Fruit fly (Drosophila melanogaster) whole organism, embryonic: ENCODE data around the gene CG4757.
A peak's percentile ranks its signal among the peaks of the same experiment; 100 is the strongest.

Experiments
- CG10147 ChIP-seq: fragments of 200-800 bp; sonication (Bioruptor generic); optimal IDR thresholded peaks from 2 replicates; lab custom pipeline; 2019; ENCODE audit warnings: missing biosample characterization, mild to moderate bottlenecking, missing genetic modification characterization, moderate library complexity
- CG10979 ChIP-seq: fragments of 200-800 bp; sonication (Bioruptor generic); optimal IDR thresholded peaks from 2 replicates; lab custom pipeline; 2018; ENCODE audit warnings: missing biosample characterization, mild to moderate bottlenecking, missing genetic modification characterization, moderate library complexity
- CG11723 ChIP-seq: fragments of 200-800 bp; sonication (Bioruptor generic); optimal IDR thresholded peaks from 2 replicates; lab custom pipeline; 2017; ENCODE audit warnings: missing biosample characterization, mild to moderate bottlenecking, missing genetic modification characterization
- CG12219 ChIP-seq: fragments of 200-800 bp; sonication (Bioruptor generic); optimal IDR thresholded peaks from 3 replicates; lab custom pipeline; 2018; ENCODE audit warnings: missing biosample characterization, mild to moderate bottlenecking, missing genetic modification characterization
- CG12942 ChIP-seq: fragments of 200-800 bp; sonication (Bioruptor generic); optimal IDR thresholded peaks from 3 replicates; lab custom pipeline; 2016; ENCODE audit warnings: missing biosample characterization, missing genetic modification characterization
- CG13123 ChIP-seq: fragments of 200-800 bp; sonication (Bioruptor generic); optimal IDR thresholded peaks from 2 replicates; lab custom pipeline; 2016; ENCODE audit warnings: missing biosample characterization, missing genetic modification characterization
- CG15011 ChIP-seq: fragments of 200-800 bp; sonication (Bioruptor generic); optimal IDR thresholded peaks from 3 replicates; lab custom pipeline; 2018; ENCODE audit warnings: missing biosample characterization, mild to moderate bottlenecking, missing genetic modification characterization
- CG1602 ChIP-seq: fragments of 200-800 bp; sonication (Bioruptor generic); optimal IDR thresholded peaks from 3 replicates; lab custom pipeline; 2016; ENCODE audit warnings: missing biosample characterization, missing genetic modification characterization
- CG17612 ChIP-seq: fragments of 200-800 bp; sonication (Bioruptor generic); IDR thresholded peaks from 2 replicates; pipeline ENCODE4 v1.3.6; 2022; ENCODE audit warnings: missing biosample characterization, missing genetic modification characterization
- CG17829 ChIP-seq: fragments of 200-800 bp; optimal IDR thresholded peaks from 2 replicates; lab custom pipeline; 2019; ENCODE audit warnings: missing biosample characterization, mild to moderate bottlenecking, missing genetic modification characterization, moderate library complexity
- CG3281 ChIP-seq: fragments of 200-800 bp; sonication (Bioruptor generic); optimal IDR thresholded peaks from 3 replicates; lab custom pipeline; 2017; ENCODE audit warnings: missing biosample characterization, mild to moderate bottlenecking, missing genetic modification characterization
- CG34376 ChIP-seq: fragments of 200-800 bp; sonication (Bioruptor generic); optimal IDR thresholded peaks from 2 replicates; lab custom pipeline; 2018; ENCODE audit warnings: missing biosample characterization, mild to moderate bottlenecking, missing genetic modification characterization
- CG3726 ChIP-seq: fragments of 200-800 bp; sonication (Bioruptor generic); IDR thresholded peaks from 3 replicates; pipeline ENCODE4, ENCODE4 v1.3.6; 2022; ENCODE audit warnings: missing biosample characterization, missing genetic modification characterization
- CG6765 ChIP-seq: fragments of 200-800 bp; sonication (Bioruptor generic); optimal IDR thresholded peaks from 3 replicates; lab custom pipeline; 2017; ENCODE audit warnings: missing biosample characterization, mild to moderate bottlenecking, missing genetic modification characterization
- CG8089 ChIP-seq: fragments of 200-800 bp; sonication (Bioruptor generic); optimal IDR thresholded peaks from 3 replicates; lab custom pipeline; 2016; ENCODE audit warnings: missing biosample characterization, missing genetic modification characterization
- CG8290 ChIP-seq, 3 experiments: fragments of 200-800 bp; sonication (Bioruptor generic); optimal IDR thresholded peaks; 2 replicates each; lab custom pipeline; 2016 to 2019; ENCODE audit warnings: missing biosample characterization in 3 of 3, missing genetic modification characterization in 3 of 3, mild to moderate bottlenecking in 2 of 3, moderate library complexity in 1 of 3
- CG9727 ChIP-seq: fragments of 200-800 bp; sonication (Bioruptor generic); optimal IDR thresholded peaks from 3 replicates; lab custom pipeline; 2017; ENCODE audit warnings: missing biosample characterization, mild to moderate bottlenecking, missing genetic modification characterization
- CG9817 ChIP-seq: fragments of 200-800 bp; sonication (Bioruptor generic); optimal IDR thresholded peaks from 2 replicates; lab custom pipeline; 2018; ENCODE audit warnings: missing biosample characterization, mild to moderate bottlenecking, missing genetic modification characterization, moderate library complexity
- Dek ChIP-seq: fragments of 200-800 bp; sonication (Bioruptor generic); optimal IDR thresholded peaks from 3 replicates; lab custom pipeline; 2019; ENCODE audit warnings: missing biosample characterization, mild to moderate bottlenecking, missing genetic modification characterization, moderate library complexity
- Drgx ChIP-seq: fragments of 200-800 bp; sonication (Bioruptor generic); IDR thresholded peaks from 2 replicates; pipeline ENCODE4 v1.3.6; 2022; ENCODE audit warnings: missing biosample characterization, missing genetic modification characterization
- Ets65A ChIP-seq: fragments of 200-800 bp; sonication (Bioruptor generic); peaks from one replicate; lab custom pipeline; 2016; ENCODE audit warnings: missing biosample characterization, missing genetic modification characterization
- H2.0 ChIP-seq: fragments of 200-800 bp; sonication (Bioruptor generic); IDR thresholded peaks from 2 replicates; pipeline ENCODE4 v1.3.6; 2022; ENCODE audit warnings: missing biosample characterization, missing genetic modification characterization
- Hr3 ChIP-seq: fragments of 200-800 bp; sonication (Bioruptor generic); optimal IDR thresholded peaks from 3 replicates; lab custom pipeline; 2016; ENCODE audit warnings: missing biosample characterization, missing genetic modification characterization
- Med ChIP-seq: fragments of 200-800 bp; sonication (Bioruptor generic); peaks from one replicate; lab custom pipeline; 2016; ENCODE audit warnings: missing biosample characterization, missing genetic modification characterization, mild to moderate bottlenecking, inconsistent platforms, moderate library complexity
- Meics ChIP-seq: fragments of 200-800 bp; sonication (Bioruptor generic); optimal IDR thresholded peaks from 2 replicates; lab custom pipeline; 2017; ENCODE audit warnings: missing biosample characterization, mild to moderate bottlenecking, missing genetic modification characterization
- Myb ChIP-seq: fragments of 200-800 bp; sonication (Bioruptor generic); optimal IDR thresholded peaks from 2 replicates; lab custom pipeline; 2016; ENCODE audit warnings: missing biosample characterization, missing genetic modification characterization
- Oaz ChIP-seq: fragments of 200-800 bp; sonication (Bioruptor generic); IDR thresholded peaks from 2 replicates; pipeline ENCODE4 v1.3.6; 2022; ENCODE audit warnings: missing biosample characterization, missing genetic modification characterization
- Side ChIP-seq: fragments of 200-800 bp; sonication (Bioruptor generic); optimal IDR thresholded peaks from 2 replicates; lab custom pipeline; 2016; ENCODE audit warnings: missing biosample characterization, missing genetic modification characterization
- Sry-β ChIP-seq: fragments of 200-800 bp; sonication (Bioruptor generic); optimal IDR thresholded peaks from 2 replicates; lab custom pipeline; 2018; ENCODE audit warnings: missing biosample characterization, mild to moderate bottlenecking, missing genetic modification characterization, moderate library complexity
- TFAM ChIP-seq: fragments of 200-800 bp; sonication (Bioruptor generic); optimal IDR thresholded peaks from 2 replicates; lab custom pipeline; 2017; ENCODE audit warnings: missing biosample characterization, missing genetic modification characterization, inconsistent platforms
- ac ChIP-seq: fragments of 200-800 bp; sonication (Bioruptor generic); optimal IDR thresholded peaks from 3 replicates; lab custom pipeline; 2017; ENCODE audit warnings: missing biosample characterization, mild to moderate bottlenecking, missing genetic modification characterization
- ato ChIP-seq: fragments of 200-800 bp; sonication (Bioruptor generic); IDR thresholded peaks from 2 replicates; pipeline ENCODE4 v1.3.6; 2022; ENCODE audit warnings: missing biosample characterization, missing genetic modification characterization; ENCODE audit not compliant: partially characterized antibody
- chif ChIP-seq, 2 experiments: fragments of 200-800 bp; sonication (Bioruptor generic); optimal IDR thresholded peaks; 3 replicates each; lab custom pipeline; 2016; ENCODE audit warnings: missing biosample characterization in 2 of 2, missing genetic modification characterization in 2 of 2
- dysf ChIP-seq: fragments of 200-800 bp; sonication (Bioruptor generic); IDR thresholded peaks from 3 replicates; pipeline ENCODE4 v1.3.6; 2022; ENCODE audit warnings: missing biosample characterization, missing genetic modification characterization
- emc ChIP-seq: fragments of 200-800 bp; sonication (Bioruptor generic); optimal IDR thresholded peaks from 2 replicates; lab custom pipeline; 2016; ENCODE audit warnings: missing biosample characterization, missing genetic modification characterization
- en ChIP-seq: fragments of 200-800 bp; sonication (Bioruptor generic); optimal IDR thresholded peaks from 2 replicates; lab custom pipeline; 2016; ENCODE audit warnings: missing biosample characterization, missing genetic modification characterization
- gro ChIP-seq: fragments of 200-800 bp; sonication (Bioruptor generic); optimal IDR thresholded peaks from 2 replicates; lab custom pipeline; 2016; ENCODE audit warnings: missing biosample characterization, missing genetic modification characterization
- maf-S ChIP-seq: fragments of 200-800 bp; sonication (Bioruptor generic); optimal IDR thresholded peaks from 2 replicates; lab custom pipeline; 2016; ENCODE audit warnings: missing biosample characterization, missing genetic modification characterization
- mam ChIP-seq: fragments of 200-800 bp; sonication (Bioruptor generic); optimal IDR thresholded peaks from 3 replicates; lab custom pipeline; 2016; ENCODE audit warnings: missing biosample characterization, missing genetic modification characterization
- mirr ChIP-seq: fragments of 200-800 bp; sonication (Bioruptor generic); optimal IDR thresholded peaks from 3 replicates; lab custom pipeline; 2018; ENCODE audit warnings: missing biosample characterization, mild to moderate bottlenecking, missing genetic modification characterization
- pfk ChIP-seq: fragments of 200-800 bp; sonication (Bioruptor generic); optimal IDR thresholded peaks from 2 replicates; lab custom pipeline; 2018; ENCODE audit warnings: missing biosample characterization, mild to moderate bottlenecking, missing genetic modification characterization, moderate library complexity
- psq ChIP-seq: fragments of 200-800 bp; sonication (Bioruptor generic); optimal IDR thresholded peaks from 2 replicates; lab custom pipeline; 2017; ENCODE audit warnings: missing biosample characterization, missing genetic modification characterization
- pzg ChIP-seq: fragments of 200-800 bp; sonication (Bioruptor generic); optimal IDR thresholded peaks from 3 replicates; lab custom pipeline; 2018; ENCODE audit warnings: missing biosample characterization, mild to moderate bottlenecking, missing genetic modification characterization, moderate library complexity
- row ChIP-seq: fragments of 200-800 bp; sonication (Bioruptor generic); IDR thresholded peaks from 3 replicates; pipeline ENCODE4 v1.3.6; 2022; ENCODE audit warnings: missing biosample characterization, missing genetic modification characterization
- schlank ChIP-seq: fragments of 200-800 bp; sonication (Bioruptor generic); optimal IDR thresholded peaks from 2 replicates; lab custom pipeline; 2018; ENCODE audit warnings: missing biosample characterization, mild to moderate bottlenecking, missing genetic modification characterization
- seq ChIP-seq: fragments of 200-800 bp; sonication (Bioruptor generic); IDR thresholded peaks from 2 replicates; pipeline ENCODE4 v1.3.6; 2022; ENCODE audit warnings: missing biosample characterization, missing genetic modification characterization
- sim ChIP-seq: fragments of 200-800 bp; sonication (Bioruptor generic); IDR thresholded peaks from 2 replicates; pipeline ENCODE4 v1.3.6; 2022; ENCODE audit warnings: missing biosample characterization, missing genetic modification characterization
- zf30C ChIP-seq: fragments of 200-800 bp; sonication (Bioruptor generic); optimal IDR thresholded peaks from 3 replicates; lab custom pipeline; 2018; ENCODE audit warnings: missing biosample characterization, mild to moderate bottlenecking, missing genetic modification characterization

The CG4757 gene

dm6 chr3R:11200042-11200884, 39.3 kb downstream of the CG4757 start (continued):
- peak; percentile 14 for TF ChIP-seq CG17829 (tag; lab: Kevin White, UChicago)
- TF ChIP-seq sim (GFP tag; lab: Robert Waterston, UW) = no peak
- no peak for TF ChIP-seq Hr3 (GFP tag; lab: Kevin White, UChicago)
- no peak for TF ChIP-seq CG11723 (GFP tag; lab: Kevin White, UChicago)
- no peak for TF ChIP-seq zf30C (GFP tag; lab: Kevin White, UChicago)
- TF ChIP-seq CG12942 = no peak
- no peak for TF ChIP-seq emc (GFP tag; lab: Kevin White, UChicago)
- TF ChIP-seq Sry-β = no peak
- TF ChIP-seq CG17612 (GFP tag; lab: Robert Waterston, UW) = no peak
- TF ChIP-seq Ets65A (GFP tag; lab: Kevin White, UChicago) = peak; percentile 25
- no peak for TF ChIP-seq pfk (GFP tag; lab: Kevin White, UChicago)
- TF ChIP-seq Side (GFP tag; lab: Kevin White, UChicago) = no peak
- peak; percentile 57 for TF ChIP-seq Med (GFP tag; lab: Kevin White, UChicago)
- peak; percentile 65 for TF ChIP-seq mirr (GFP tag; lab: Kevin White, UChicago)

DNA sequence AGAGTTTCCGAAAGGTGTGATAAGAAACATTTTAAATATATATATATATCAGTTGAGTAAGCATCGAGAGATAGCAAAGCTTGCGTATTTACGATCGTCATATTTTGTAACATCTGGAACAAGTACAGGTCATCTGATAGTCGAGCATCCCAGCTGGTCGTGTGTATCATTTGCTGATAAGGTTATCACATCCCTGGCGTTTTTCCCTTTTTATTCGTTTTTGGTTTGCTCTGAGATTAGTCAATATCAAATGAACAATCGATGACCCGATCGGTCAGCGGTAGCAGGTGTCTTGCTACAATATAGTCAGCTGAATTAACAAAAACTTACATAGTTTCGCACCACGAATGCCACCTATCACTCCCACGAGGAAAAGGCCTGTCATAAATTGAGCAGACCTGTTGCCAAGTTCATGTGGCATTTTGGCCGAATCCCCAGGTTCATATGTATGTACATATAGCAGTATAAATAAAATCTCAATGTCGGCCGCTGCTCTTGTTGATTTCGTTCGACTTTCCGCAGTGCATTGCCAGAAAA, 39.9 kb downstream of the CG4757 start:
- TF ChIP-seq CG1602 (GFP tag; lab: Kevin White, UChicago) = peak; percentile 9
- peak; percentile 31 for TF ChIP-seq CG10147
- no peak for TF ChIP-seq CG6765 (GFP tag; lab: Kevin White, UChicago)
- TF ChIP-seq Oaz (GFP tag; lab: Robert Waterston, UW) = no peak
- TF ChIP-seq dysf = peak; percentile 73
- TF ChIP-seq schlank (tag; lab: Kevin White, UChicago) = peak; percentile 4
- no peak for TF ChIP-seq TFAM (GFP tag; lab: Kevin White, UChicago)
- no peak for TF ChIP-seq en (GFP tag; lab: Kevin White, UChicago)
- TF ChIP-seq CG12219 (GFP tag; lab: Kevin White, UChicago) = peak; percentile 45
- peak; percentile 48; the same call in 1 of the 2 replicates for TF ChIP-seq seq (GFP tag; lab: Robert Waterston, UW)
- TF ChIP-seq CG10979 (tag; lab: Kevin White, UChicago) = peak; percentile 18
- TF ChIP-seq Myb = no peak
- TF ChIP-seq CG9727 = peak; percentile 60
- peak; percentile 47 for TF ChIP-seq H2.0 (GFP tag; lab: Robert Waterston, UW)
- TF ChIP-seq Drgx (GFP tag; lab: Robert Waterston, UW) = peak; percentile 47
- TF ChIP-seq CG15011 (GFP tag; lab: Kevin White, UChicago) = peak; percentile 7
- TF ChIP-seq mam (GFP tag; lab: Kevin White, UChicago) = peak; percentile 38
- peak; percentile 63 for TF ChIP-seq CG3281
- peak; percentile 75 for TF ChIP-seq Dek (tag; lab: Kevin White, UChicago)
- TF ChIP-seq CG3726 (GFP tag; lab: Robert Waterston, UW) = no peak
- TF ChIP-seq ato (GFP tag; lab: Robert Waterston, UW) = no peak
- TF ChIP-seq gro (GFP tag; lab: Kevin White, UChicago) = no peak
- TF ChIP-seq psq = no peak
- TF ChIP-seq CG34376 (GFP tag; lab: Kevin White, UChicago) = peak; percentile 49
- TF ChIP-seq CG9817 = peak; percentile 34
- no peak for TF ChIP-seq maf-S (GFP tag; lab: Kevin White, UChicago)
- no peak for TF ChIP-seq CG13123 (GFP tag; lab: Kevin White, UChicago)
- no peak for TF ChIP-seq ac (GFP tag; lab: Kevin White, UChicago)
- TF ChIP-seq CG8089 = no peak
- TF ChIP-seq pzg (GFP tag; lab: Kevin White, UChicago) = no peak
- TF ChIP-seq row (GFP tag; lab: Robert Waterston, UW) = peak; percentile 92
- TF ChIP-seq CG17829 (tag; lab: Kevin White, UChicago) = no peak
- TF ChIP-seq Meics (GFP tag; lab: Kevin White, UChicago) = peak; percentile 77
- TF ChIP-seq chif (GFP tag; optimal IDR thresholded peaks at IDR 0.05; lab: Kevin White, UChicago) = no peak
- no peak for TF ChIP-seq CG8290 (GFP tag; optimal IDR thresholded peaks at IDR 0.05; lab: Kevin White, UChicago)
- no peak for TF ChIP-seq CG8290 (tag; optimal IDR thresholded peaks at IDR 0.05; lab: Kevin White, UChicago)
